Fruit fly (Drosophila melanogaster): ENCODE results near the gene Spn28Dc.
A peak's percentile ranks its signal among the peaks of the same experiment; 100 is the strongest.
"Not testable (repeated sequence)": the region's sequence is repeated elsewhere in the genome, so short reads cannot be mapped to it uniquely, and the experiment has no call there.

Spn28Dc gene

DNA sequence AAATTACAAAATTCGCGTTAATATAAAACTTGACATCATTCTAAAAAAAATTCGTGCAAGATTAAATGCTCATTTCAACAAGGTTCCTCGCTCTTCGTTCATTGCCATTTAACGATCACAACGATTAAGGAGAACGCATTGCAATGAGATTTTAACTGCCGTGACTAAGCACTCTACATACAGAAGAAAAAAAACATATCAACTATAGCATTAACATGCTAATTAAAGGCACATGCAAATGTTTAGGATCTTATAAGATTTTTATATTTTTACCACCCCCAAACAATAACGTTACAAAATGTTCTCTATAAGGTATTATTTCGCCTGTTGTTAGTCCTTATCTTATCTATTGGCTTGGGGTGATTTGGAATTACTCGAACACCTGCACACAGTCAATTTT is 16.3 kb downstream of the Spn28Dc start:
- no peak for TF ChIP-seq CG17801 (GFP tag; optimal IDR thresholded peaks at IDR 0.05; ENCODE audit: partially characterized antibody)

DNA sequence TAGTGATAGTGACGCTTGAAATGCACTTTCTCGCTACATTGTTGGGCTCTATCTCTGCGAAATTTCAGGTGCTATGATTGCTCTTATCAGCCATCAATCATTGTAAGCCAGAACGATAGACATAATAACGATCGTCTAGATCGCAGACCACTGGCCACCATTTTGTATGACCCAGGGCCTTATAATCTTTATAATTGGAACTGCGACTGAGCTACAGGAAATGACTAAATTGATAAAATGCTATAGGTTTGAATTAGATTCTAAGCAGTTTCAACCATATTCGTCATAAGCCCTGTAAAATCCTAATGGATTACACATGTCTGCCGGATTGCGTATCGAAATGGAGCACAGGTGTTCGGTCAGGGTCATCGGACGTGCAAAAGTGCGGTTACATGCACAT is 17.1 kb downstream of the Spn28Dc start:
- TF ChIP-seq CG17801 (GFP tag; optimal IDR thresholded peaks at IDR 0.05; ENCODE audit: partially characterized antibody): no peak

DNA sequence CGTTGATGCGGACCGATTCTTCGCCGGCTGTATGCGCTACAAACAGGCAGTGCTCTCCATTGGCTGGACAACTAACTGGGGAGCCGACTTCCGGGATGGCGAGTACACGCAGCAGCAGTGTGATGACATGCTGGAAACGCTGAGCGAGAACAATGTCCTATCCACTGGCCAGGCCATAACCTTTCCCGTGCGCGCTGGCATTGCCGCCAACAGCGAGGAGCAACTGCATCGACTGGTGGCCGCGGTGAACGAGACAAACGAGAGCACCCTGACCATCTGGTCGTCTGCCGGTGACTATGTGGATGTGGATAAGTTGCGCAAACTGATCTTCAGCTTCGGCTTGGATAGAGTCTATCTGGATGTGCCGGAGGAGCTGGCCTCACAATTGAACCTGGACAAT is 20.8 kb downstream of the Spn28Dc start:
- no peak for TF ChIP-seq CG17801 (GFP tag; optimal IDR thresholded peaks at IDR 0.05; ENCODE audit: partially characterized antibody)

dm6 chr2L:7984889-7985514 is 22.0 kb downstream of the Spn28Dc start:
- peak; percentile 36 for TF ChIP-seq CG17801 (GFP tag; optimal IDR thresholded peaks at IDR 0.05; ENCODE audit: partially characterized antibody)

DNA sequence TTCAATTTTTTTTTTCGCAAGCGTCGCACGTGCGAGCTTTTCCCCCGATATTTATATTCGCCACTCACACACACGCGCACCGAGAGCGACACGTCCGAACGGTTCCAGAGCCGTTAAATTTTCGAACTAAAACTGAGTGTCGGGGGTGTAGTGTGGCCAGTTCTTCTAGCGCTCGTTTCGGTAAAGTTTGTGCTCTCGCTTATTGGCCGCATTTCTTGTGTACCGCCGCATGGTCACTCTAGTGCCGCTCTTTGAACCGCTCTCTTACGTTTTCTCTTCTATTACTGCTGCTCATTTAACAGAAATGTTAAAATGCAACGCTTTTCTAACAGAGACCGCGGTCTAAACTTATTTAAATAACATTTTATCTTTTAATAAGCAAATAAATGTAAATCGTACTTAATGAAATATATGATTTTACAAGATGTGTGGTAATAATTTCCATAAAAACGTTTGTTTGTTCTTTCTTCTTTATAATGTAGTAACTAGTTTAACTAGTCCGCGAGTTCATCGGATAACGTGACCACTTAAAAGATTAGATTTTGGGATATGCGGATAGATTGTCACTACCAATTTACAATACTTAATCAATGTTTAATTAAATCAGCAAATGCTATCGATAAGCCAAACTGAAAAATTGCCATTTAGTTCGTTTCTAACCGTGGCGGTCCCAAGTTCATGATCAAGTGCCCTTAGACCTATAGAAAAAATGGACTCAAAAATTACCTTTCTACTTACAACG is 22.8 kb downstream of the Spn28Dc start, which contains the start of gene Snoo:
TSS of gene Snoo (minus strand) at position 138 of the 742 bp plus-strand sequence.
- peak; percentile 30 for TF ChIP-seq CG17801 (GFP tag; optimal IDR thresholded peaks at IDR 0.05; ENCODE audit: partially characterized antibody)

DNA sequence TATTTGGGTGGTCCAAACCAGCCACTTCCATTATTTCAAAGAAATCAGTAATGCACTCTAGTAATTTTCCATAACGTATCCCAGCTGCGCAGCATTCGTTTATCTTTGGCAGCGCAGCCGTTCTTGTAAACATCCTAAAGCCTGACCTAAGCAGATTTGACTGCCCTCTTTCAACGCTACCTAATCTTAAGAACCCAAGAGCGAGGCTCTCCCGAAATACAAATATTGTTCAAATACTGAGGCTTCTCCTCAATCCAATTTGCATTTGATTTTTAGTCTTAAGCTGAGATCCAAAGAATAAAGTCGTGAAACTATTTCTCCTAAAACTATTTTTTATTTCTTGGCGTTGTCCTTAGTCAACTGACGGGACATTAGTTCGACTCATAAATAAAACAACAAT is 23.4 kb downstream of the Spn28Dc start, which contains the start of gene CG7231:
TSS of gene CG7231 (plus strand) at position 301 of the 400 bp plus-strand sequence.
- not testable (repeated sequence) for TF ChIP-seq CG17801 (GFP tag; optimal IDR thresholded peaks at IDR 0.05; ENCODE audit: partially characterized antibody)

DNA sequence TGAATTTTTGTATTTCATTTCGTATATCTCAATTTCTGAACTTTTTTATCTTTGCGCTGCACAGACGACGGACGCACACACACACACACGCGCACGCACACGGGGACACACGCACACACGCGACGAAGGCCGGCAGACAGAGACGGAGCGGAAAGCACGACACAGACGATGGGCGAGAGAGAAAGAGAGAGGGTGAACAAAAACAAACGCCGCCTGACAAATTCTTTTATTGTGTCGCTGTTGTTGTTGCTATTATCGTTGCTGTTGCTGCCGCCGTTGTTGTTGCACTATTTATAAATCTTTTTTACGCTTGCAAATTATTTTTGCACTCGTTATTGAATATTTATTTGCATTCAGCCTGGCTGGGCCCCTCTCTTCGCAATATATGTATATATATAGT is 30.3 kb downstream of the Spn28Dc start:
- no peak for TF ChIP-seq CG17801 (GFP tag; optimal IDR thresholded peaks at IDR 0.05; ENCODE audit: partially characterized antibody)

DNA sequence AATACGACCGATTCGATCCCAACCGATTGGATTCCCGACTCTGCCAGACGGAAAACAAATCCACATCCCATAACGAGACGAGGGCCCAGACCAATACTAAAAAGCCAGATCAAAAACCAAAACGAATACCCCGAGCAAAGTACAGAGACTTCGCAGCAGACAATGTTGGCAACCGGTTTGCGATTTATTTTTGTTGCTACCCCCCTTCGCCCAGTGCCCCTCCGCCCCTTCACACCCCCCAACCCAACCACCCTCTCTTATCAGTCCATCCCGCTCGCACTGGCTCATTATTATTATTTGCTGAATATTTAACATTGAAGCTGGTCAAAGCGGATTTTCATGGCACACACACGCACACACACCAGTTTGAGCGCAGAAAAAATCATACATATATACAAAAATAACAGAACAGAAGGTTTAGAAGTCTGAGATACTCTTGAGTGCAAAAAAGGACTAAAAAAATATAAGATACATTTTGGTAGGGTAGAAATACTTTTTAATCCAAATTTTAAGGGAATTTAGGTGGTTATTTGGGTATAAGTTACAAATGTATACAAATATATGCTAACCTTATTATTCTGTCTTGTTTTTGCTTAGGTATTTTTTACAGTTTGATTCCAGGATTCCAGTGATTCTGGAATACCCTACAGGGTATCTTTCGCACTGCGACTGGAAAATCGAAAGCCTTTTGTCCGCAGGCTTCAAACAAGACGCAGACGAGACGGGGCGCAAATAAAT is 33.4 kb downstream of the Spn28Dc start:
- TF ChIP-seq CG17801 (GFP tag; optimal IDR thresholded peaks at IDR 0.05; ENCODE audit: partially characterized antibody): no peak

dm6 chr2L:7971423-7971822 is 35.6 kb downstream of the Spn28Dc start:
- no peak for TF ChIP-seq CG17801 (GFP tag; optimal IDR thresholded peaks at IDR 0.05; ENCODE audit: partially characterized antibody)

- no peak for TF ChIP-seq CG17801 (GFP tag; optimal IDR thresholded peaks at IDR 0.05; ENCODE audit: partially characterized antibody)
Observed at dm6 chr2L:7970001-7970400, 37.0 kb downstream of the Spn28Dc start.

- TF ChIP-seq CG17801 (GFP tag; optimal IDR thresholded peaks at IDR 0.05; ENCODE audit: partially characterized antibody): no peak
Observed at dm6 chr2L:7969329-7969728, 37.7 kb downstream of the Spn28Dc start.

DNA sequence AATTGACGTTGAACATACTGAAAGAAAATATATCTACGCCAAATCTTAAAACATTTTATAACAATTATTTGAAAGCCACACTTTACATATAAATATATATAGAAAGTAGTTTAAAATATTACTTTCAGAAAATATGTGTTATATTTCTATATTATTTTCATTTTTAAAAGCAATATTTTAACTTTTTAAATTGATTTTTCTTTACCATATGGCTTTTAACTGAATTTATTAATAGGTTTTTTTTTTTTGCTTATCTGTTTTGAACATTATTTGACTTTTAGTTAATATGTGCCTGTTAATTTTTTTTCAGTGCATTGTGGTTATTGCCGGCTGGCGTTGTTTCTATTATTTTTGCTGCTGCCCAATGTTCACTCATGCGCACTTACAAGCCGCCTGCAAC is 39.0 kb downstream of the Spn28Dc start:
- TF ChIP-seq CG17801 (GFP tag; optimal IDR thresholded peaks at IDR 0.05; ENCODE audit: partially characterized antibody): no peak

DNA sequence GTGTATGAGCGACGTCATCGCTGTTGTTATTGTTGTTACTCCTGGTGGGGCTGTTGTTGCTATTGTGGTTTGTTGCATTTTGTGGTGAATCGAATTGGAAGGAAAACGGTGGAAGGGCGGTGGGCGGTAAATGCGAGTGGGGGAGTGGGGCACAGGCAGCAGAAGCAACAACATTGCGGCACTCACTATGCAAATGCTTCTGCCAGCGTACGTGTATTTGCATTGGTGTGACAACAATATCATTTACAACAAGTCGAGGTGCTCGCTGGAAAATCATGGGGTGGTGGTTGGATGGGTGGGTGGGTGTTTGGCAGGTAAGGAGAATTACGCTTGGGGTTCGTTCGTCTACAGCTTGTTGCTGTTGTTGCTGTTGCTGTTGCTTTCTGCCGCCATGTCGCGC is 39.4 kb downstream of the Spn28Dc start:
- no peak for TF ChIP-seq CG17801 (GFP tag; optimal IDR thresholded peaks at IDR 0.05; ENCODE audit: partially characterized antibody)

dm6 chr2L:7966866-7967549 is 40.0 kb downstream of the Spn28Dc start:
- no peak for TF ChIP-seq CG17801 (GFP tag; optimal IDR thresholded peaks at IDR 0.05; ENCODE audit: partially characterized antibody)

DNA sequence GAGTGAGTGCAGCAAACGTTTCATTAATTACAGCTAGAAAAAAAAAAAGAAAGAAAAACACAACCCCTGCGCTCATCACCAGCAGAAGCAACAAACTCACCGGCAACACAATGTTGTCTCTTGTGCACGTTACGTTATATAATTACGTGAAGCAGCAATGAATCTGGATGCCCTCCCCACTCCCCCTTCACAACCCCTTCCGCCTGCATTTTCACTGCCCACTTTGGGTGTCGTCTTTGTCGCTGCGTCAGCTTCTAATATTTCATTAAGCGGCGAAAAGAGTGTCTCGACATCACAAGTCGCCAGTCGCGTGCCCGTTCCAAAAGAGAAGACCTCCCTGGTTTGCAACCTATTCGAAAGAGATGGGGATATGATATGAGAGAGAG is 40.6 kb downstream of the Spn28Dc start:
- TF ChIP-seq CG17801 (GFP tag; optimal IDR thresholded peaks at IDR 0.05; ENCODE audit: partially characterized antibody): no peak

Measured in ovary, adult (tissue).